Worm (Caenorhabditis elegans): Measurements from ENCODE around the gene B0001.5.

ce11 chrIV:12128708-12129107, 14.4 kb downstream of the B0001.5 start:
- TF ChIP-seq pbrm-1 (GFP tag; IDR thresholded peaks at IDR 0.05) (no peak), ama-1 (optimal IDR thresholded peaks at IDR 0.05) (no peak), ama-1 (GFP tag; optimal IDR thresholded peaks at IDR 0.05) (no peak), F37B4.10 (GFP tag; IDR thresholded peaks at IDR 0.05) (no peak), ztf-26 (tag; optimal IDR thresholded peaks at IDR 0.05) (no peak)

Data from whole organism, young adult.